Fruit fly (Drosophila melanogaster): ENCODE data around the gene Or85f.

The Or85f gene

dm6 chr3R:9378644-9379411, 19.2 kb upstream of the Or85f start (continued):
- TF ChIP-seq gfzf (GFP tag; optimal IDR thresholded peaks at IDR 0.05) (no peak), Hsf (GFP tag; optimal IDR thresholded peaks at IDR 0.05) (no peak), Rx (GFP tag; IDR thresholded peaks at IDR 0.05) (no peak), fd96Cb (tag; optimal IDR thresholded peaks at IDR 0.05) (peak; percentile 70), CG7839 (tag; optimal IDR thresholded peaks at IDR 0.05) (peak; percentile 71), so (GFP tag; IDR thresholded peaks at IDR 0.05) (no peak), usp (GFP tag; optimal IDR thresholded peaks at IDR 0.05) (no peak), CG17829 (tag; optimal IDR thresholded peaks at IDR 0.05) (peak; percentile 85), Oli (tag; optimal IDR thresholded peaks at IDR 0.05) (peak; percentile 62), CG17612 (GFP tag; IDR thresholded peaks at IDR 0.05) (no peak), CG8281 (tag; optimal IDR thresholded peaks at IDR 0.05) (no peak), Xrp1 (GFP tag; IDR thresholded peaks at IDR 0.05) (peak; percentile 91), CG10147 (GFP tag; optimal IDR thresholded peaks at IDR 0.05) (no peak), ewg (GFP tag; optimal IDR thresholded peaks at IDR 0.05) (peak; percentile 40), CG18599 (GFP tag; optimal IDR thresholded peaks at IDR 0.05) (peak; percentile 34), CG18619 (GFP tag; optimal IDR thresholded peaks at IDR 0.05) (peak; percentile 36), Hmr (GFP tag; optimal IDR thresholded peaks at IDR 0.05) (no peak), Bgb (GFP tag; IDR thresholded peaks at IDR 0.05; ENCODE audit: partially characterized antibody) (no peak), Tbp (GFP tag; optimal IDR thresholded peaks at IDR 0.05) (no peak), z (GFP tag; IDR thresholded peaks at IDR 0.05) (no peak), CG2129 (GFP tag; IDR thresholded peaks at IDR 0.05; ENCODE audit: partially characterized antibody) (no peak), CG7786 (GFP tag; optimal IDR thresholded peaks at IDR 0.05) (no peak), vvl (GFP tag; IDR thresholded peaks at IDR 0.05) (peak; percentile 58), CG11695 (GFP tag; IDR thresholded peaks at IDR 0.05) (0 out of 3 replicates have a peak, but pooled peaks have one; percentile 30), h (optimal IDR thresholded peaks at IDR 0.05) (no peak), Hand (GFP tag; optimal IDR thresholded peaks at IDR 0.05) (no peak), Hr78 (GFP tag; optimal IDR thresholded peaks at IDR 0.05) (peak in 1 of 2 experiments; percentile 54), Chrac-16 (GFP tag; optimal IDR thresholded peaks at IDR 0.05) (peak; percentile 47), CG15269 (tag; optimal IDR thresholded peaks at IDR 0.05) (peak; percentile 14), trem (tag; optimal IDR thresholded peaks at IDR 0.05) (peak; percentile 85), HLH54F (GFP tag; optimal IDR thresholded peaks at IDR 0.05) (no peak), tin (GFP tag; optimal IDR thresholded peaks at IDR 0.05) (peak; percentile 54), dmrt99B (tag; optimal IDR thresholded peaks at IDR 0.05) (peak; percentile 48), Trl (optimal IDR thresholded peaks at IDR 0.05) (no peak), Trl (GFP tag; optimal IDR thresholded peaks at IDR 0.05) (peak; percentile 1), ro (GFP tag; IDR thresholded peaks at IDR 0.05) (no peak), fd3F (GFP tag; optimal IDR thresholded peaks at IDR 0.05) (no peak), sd (tag; optimal IDR thresholded peaks at IDR 0.05) (no peak), ems (GFP tag; optimal IDR thresholded peaks at IDR 0.05) (no peak), CG14014 (GFP tag; IDR thresholded peaks at IDR 0.05) (no peak), kay (GFP tag; optimal IDR thresholded peaks at IDR 0.05) (no peak), emc (GFP tag; optimal IDR thresholded peaks at IDR 0.05) (no peak), Xbp1 (GFP tag; optimal IDR thresholded peaks at IDR 0.05) (peak; percentile 47), da (GFP tag; optimal IDR thresholded peaks at IDR 0.05) (no peak), wek (GFP tag; optimal IDR thresholded peaks at IDR 0.05) (no peak), CG14050 (GFP tag; IDR thresholded peaks at IDR 0.05) (no peak), CG11093 (GFP tag; IDR thresholded peaks at IDR 0.05) (no peak), CG7963 (GFP tag; IDR thresholded peaks at IDR 0.05; ENCODE audit: partially characterized antibody) (no peak), CG12236 (GFP tag; optimal IDR thresholded peaks at IDR 0.05) (no peak), Elba2 (GFP tag; optimal IDR thresholded peaks at IDR 0.05) (no peak), hth (optimal IDR thresholded peaks at IDR 0.05) (no peak)
